Fruit fly (Drosophila melanogaster) whole organism, pupa: Measurements from ENCODE around the gene Gal.

ENCODE experiments used
- CG10348 ChIP-seq: fragments of 200-800 bp; sonication (Bioruptor generic); IDR thresholded peaks from 2 replicates; pipeline ENCODE4 v1.3.6; 2022; ENCODE audit warnings: missing biosample characterization, missing genetic modification characterization
- CG34367 ChIP-seq: fragments of 200-800 bp; sonication (Bioruptor generic); optimal IDR thresholded peaks from 2 replicates; lab custom pipeline; 2018; ENCODE audit warnings: missing biosample characterization, mild to moderate bottlenecking, missing genetic modification characterization
- CG8159 ChIP-seq: fragments of 200-800 bp; sonication (Bioruptor generic); optimal IDR thresholded peaks from 3 replicates; lab custom pipeline; 2018; ENCODE audit warnings: missing biosample characterization, mild to moderate bottlenecking, missing genetic modification characterization, moderate library complexity
- D1 ChIP-seq: fragments of 200-800 bp; sonication (Bioruptor generic); optimal IDR thresholded peaks from 2 replicates; lab custom pipeline; 2018; ENCODE audit warnings: missing biosample characterization, mild to moderate bottlenecking, missing genetic modification characterization, moderate library complexity
- Ets98B ChIP-seq: fragments of 200-800 bp; sonication (Bioruptor generic); IDR thresholded peaks from 2 replicates; pipeline ENCODE4 v1.3.6; 2022; ENCODE audit warnings: missing biosample characterization, missing genetic modification characterization
- Pif1A ChIP-seq: fragments of 200-800 bp; sonication (Bioruptor generic); optimal IDR thresholded peaks from 3 replicates; lab custom pipeline; 2016; ENCODE audit warnings: missing biosample characterization, missing genetic modification characterization
- Pif1B ChIP-seq: fragments of 200-800 bp; sonication (Bioruptor generic); optimal IDR thresholded peaks from 3 replicates; lab custom pipeline; 2016; ENCODE audit warnings: missing biosample characterization, missing genetic modification characterization
- rn ChIP-seq: fragments of 200-800 bp; sonication (Bioruptor generic); IDR thresholded peaks from 2 replicates; pipeline ENCODE4 v1.3.6; 2022; ENCODE audit warnings: missing biosample characterization, missing genetic modification characterization

DNA sequence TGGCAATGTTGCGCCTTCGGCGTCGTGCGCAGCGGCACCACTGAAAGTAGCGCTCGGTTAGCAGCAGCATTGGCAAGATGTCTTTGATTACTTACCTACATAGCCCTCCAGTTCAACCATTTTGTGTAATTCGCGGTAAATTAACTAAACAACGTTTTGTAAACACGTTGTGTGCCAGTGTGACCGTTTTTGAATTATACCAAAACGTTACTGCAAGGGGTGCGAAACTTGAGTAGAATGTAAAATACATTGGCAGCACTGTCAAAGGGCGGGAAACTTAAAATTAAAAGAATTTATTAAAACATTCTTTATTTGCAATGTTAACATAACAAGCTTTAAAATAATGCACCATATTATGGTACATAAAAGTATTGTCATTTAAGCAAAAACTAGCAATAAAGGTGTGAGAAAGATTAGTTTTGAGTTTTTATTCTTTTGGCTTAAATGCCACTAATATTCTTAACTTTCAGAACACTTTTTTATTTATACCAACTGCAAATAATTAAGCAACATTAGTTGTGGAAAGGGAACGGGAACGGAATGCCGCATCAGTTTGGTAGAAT is 17.8 kb upstream of the Gal start, which contains the start of gene CG9107:
- TF ChIP-seq CG34367 (tag; lab: Kevin White, UChicago) (no peak), D1 (tag; lab: Kevin White, UChicago) (no peak), Pif1A (GFP tag; lab: Kevin White, UChicago) (no peak), rn (GFP tag; lab: Robert Waterston, UW) (no peak), Pif1B (GFP tag; lab: Kevin White, UChicago) (no peak), Ets98B (GFP tag; lab: Robert Waterston, UW) (no peak), CG8159 (tag; lab: Kevin White, UChicago) (no peak), CG10348 (GFP tag; lab: Robert Waterston, UW) (no peak)
